Fruit fly (Drosophila melanogaster) whole organism, prepupa: ENCODE data around the gene Zcchc7.
A peak's percentile ranks its signal among the peaks of the same experiment; 100 is the strongest.

Source experiments
- CG11294 ChIP-seq: fragments of 200-800 bp; sonication (Bioruptor generic); IDR thresholded peaks from 2 replicates; pipeline ENCODE4 v1.3.6; 2022; ENCODE audit warnings: missing biosample characterization, missing genetic modification characterization
- CG1621 ChIP-seq: fragments of 200-800 bp; sonication (Bioruptor generic); optimal IDR thresholded peaks from 3 replicates; lab custom pipeline; 2018; ENCODE audit warnings: missing biosample characterization, mild to moderate bottlenecking, missing genetic modification characterization
- CG16779 ChIP-seq: fragments of 200-800 bp; sonication (Bioruptor generic); optimal IDR thresholded peaks from 3 replicates; lab custom pipeline; 2017; ENCODE audit warnings: missing biosample characterization, mild to moderate bottlenecking, missing genetic modification characterization
- CG3032 ChIP-seq: fragments of 200-800 bp; optimal IDR thresholded peaks from 2 replicates; lab custom pipeline; 2019; ENCODE audit warnings: missing biosample characterization, mild to moderate bottlenecking, missing genetic modification characterization, moderate library complexity
- CG31627 ChIP-seq: fragments of 200-800 bp; sonication (Bioruptor generic); optimal IDR thresholded peaks from 3 replicates; lab custom pipeline; 2016; ENCODE audit warnings: missing biosample characterization, missing genetic modification characterization
- CG32006 ChIP-seq: fragments of 200-800 bp; sonication (Bioruptor generic); optimal IDR thresholded peaks from 3 replicates; lab custom pipeline; 2017; ENCODE audit warnings: missing biosample characterization, mild to moderate bottlenecking, missing genetic modification characterization
- CG6163 ChIP-seq: fragments of 200-800 bp; sonication (Bioruptor generic); IDR thresholded peaks from 3 replicates; pipeline ENCODE4 v1.3.6; 2022; ENCODE audit warnings: missing biosample characterization, missing genetic modification characterization
- CG6276 ChIP-seq: fragments of 200-800 bp; sonication (Bioruptor generic); optimal IDR thresholded peaks from 2 replicates; lab custom pipeline; 2017; ENCODE audit warnings: missing biosample characterization, mild to moderate bottlenecking, missing genetic modification characterization
- CG6808 ChIP-seq: fragments of 200-800 bp; sonication (Bioruptor generic); optimal IDR thresholded peaks from 3 replicates; lab custom pipeline; 2017; ENCODE audit warnings: missing biosample characterization, missing genetic modification characterization, mild to moderate bottlenecking, moderate library complexity, missing genetic modification reagents
- CG8119 ChIP-seq: fragments of 200-800 bp; sonication (Bioruptor generic); IDR thresholded peaks from 3 replicates; pipeline ENCODE4 v1.3.6; 2022; ENCODE audit warnings: missing biosample characterization, missing genetic modification characterization
- CG8319 ChIP-seq: fragments of 200-800 bp; sonication (Bioruptor generic); optimal IDR thresholded peaks from 3 replicates; lab custom pipeline; 2016; ENCODE audit warnings: missing biosample characterization, missing genetic modification characterization
- CG8632 ChIP-seq: fragments of 200-800 bp; sonication (Bioruptor generic); optimal IDR thresholded peaks from 3 replicates; lab custom pipeline; 2016; ENCODE audit warnings: missing biosample characterization, missing genetic modification characterization
- Eip78C ChIP-seq: fragments of 200-800 bp; sonication (Bioruptor generic); peaks from one replicate; lab custom pipeline; 2016; ENCODE audit warnings: missing biosample characterization, missing genetic modification characterization
- Eip93F ChIP-seq: fragments of 200-800 bp; sonication (Bioruptor generic); optimal IDR thresholded peaks from 2 replicates; lab custom pipeline; 2016; ENCODE audit warnings: missing biosample characterization, mild to moderate bottlenecking, missing genetic modification characterization
- Ets21C ChIP-seq: fragments of 200-800 bp; sonication (Bioruptor generic); optimal IDR thresholded peaks from 3 replicates; lab custom pipeline; 2016; ENCODE audit warnings: missing biosample characterization, missing genetic modification characterization
- Ets96B ChIP-seq: fragments of 200-800 bp; optimal IDR thresholded peaks from 2 replicates; lab custom pipeline; 2019; ENCODE audit warnings: missing biosample characterization, mild to moderate bottlenecking, missing genetic modification characterization, moderate library complexity
- Hr38 ChIP-seq: sonication (Bioruptor generic); optimal IDR thresholded peaks from 2 replicates; lab custom pipeline; 2016; ENCODE audit warnings: missing biosample characterization, missing genetic modification characterization
- Hr4 ChIP-seq: fragments of 200-800 bp; sonication (Bioruptor generic); optimal IDR thresholded peaks from 3 replicates; lab custom pipeline; 2016; ENCODE audit warnings: missing biosample characterization, missing genetic modification characterization
- Met ChIP-seq: fragments of 200-800 bp; sonication (Bioruptor generic); optimal IDR thresholded peaks from 3 replicates; lab custom pipeline; 2016; ENCODE audit warnings: missing biosample characterization, missing genetic modification characterization
- OdsH ChIP-seq: fragments of 200-800 bp; sonication (Bioruptor generic); optimal IDR thresholded peaks from 3 replicates; lab custom pipeline; 2016; ENCODE audit warnings: missing biosample characterization, missing genetic modification characterization
- Smox ChIP-seq: fragments of 200-800 bp; sonication (Bioruptor generic); optimal IDR thresholded peaks from 3 replicates; lab custom pipeline; 2016; ENCODE audit warnings: missing biosample characterization, missing genetic modification characterization
- Sox14 ChIP-seq: fragments of 200-800 bp; sonication (Bioruptor generic); optimal IDR thresholded peaks from 3 replicates; lab custom pipeline; 2016; ENCODE audit warnings: missing biosample characterization, missing genetic modification characterization
- achi ChIP-seq: fragments of 200-800 bp; sonication (Bioruptor generic); optimal IDR thresholded peaks from 3 replicates; lab custom pipeline; 2016; ENCODE audit warnings: missing biosample characterization, missing genetic modification characterization
- acj6 ChIP-seq: fragments of 200-800 bp; sonication (Bioruptor generic); optimal IDR thresholded peaks from 3 replicates; lab custom pipeline; 2016; ENCODE audit warnings: missing biosample characterization, missing genetic modification characterization
- eg ChIP-seq: fragments of 200-800 bp; sonication (Bioruptor generic); IDR thresholded peaks from 3 replicates; pipeline ENCODE4 v1.3.6; 2022; ENCODE audit warnings: missing biosample characterization, missing genetic modification characterization
- esn ChIP-seq: fragments of 200-800 bp; sonication (Bioruptor generic); optimal IDR thresholded peaks from 2 replicates; lab custom pipeline; 2016; ENCODE audit warnings: missing biosample characterization, mild to moderate bottlenecking, missing genetic modification characterization, moderate library complexity
- fd85E ChIP-seq: fragments of 200-800 bp; sonication (Bioruptor generic); optimal IDR thresholded peaks from 3 replicates; lab custom pipeline; 2016; ENCODE audit warnings: missing biosample characterization, missing genetic modification characterization
- net ChIP-seq: fragments of 200-800 bp; sonication (Bioruptor generic); optimal IDR thresholded peaks from 3 replicates; lab custom pipeline; 2016; ENCODE audit warnings: missing biosample characterization, missing genetic modification characterization
- salr ChIP-seq, 2 experiments: fragments of 200-800 bp; sonication (Bioruptor generic); optimal IDR thresholded peaks; 3 replicates each; lab custom pipeline; 2016 to 2018; ENCODE audit warnings: missing biosample characterization in 2 of 2, missing genetic modification characterization in 2 of 2, mild to moderate bottlenecking in 1 of 2
- spab ChIP-seq: fragments of 200-800 bp; sonication (Bioruptor generic); optimal IDR thresholded peaks from 2 replicates; lab custom pipeline; 2017; ENCODE audit warnings: missing biosample characterization, mild to moderate bottlenecking, missing genetic modification characterization, missing genetic modification reagents
- ss ChIP-seq, 2 experiments: fragments of 200-800 bp; sonication (Bioruptor generic); optimal IDR thresholded peaks; 2 replicates in 1 of 2; 3 replicates in 1 of 2; lab custom pipeline; 2017 to 2018; ENCODE audit warnings: mild to moderate bottlenecking in 2 of 2, missing biosample characterization in 2 of 2, missing genetic modification characterization in 2 of 2, moderate library complexity in 1 of 2

Gene Zcchc7

dm6 chr3L:16842952-16843351, 2.2 kb upstream of the Zcchc7 start:
- TF ChIP-seq Ets21C (no peak), fd85E (GFP tag; lab: Kevin White, UChicago) (no peak)
- TF ChIP-seq, all 60 proteins: peak for 0

- TF ChIP-seq Met (GFP tag; lab: Kevin White, UChicago): no peak
- TF ChIP-seq fd85E (GFP tag; lab: Kevin White, UChicago): no peak
- TF ChIP-seq Eip78C (GFP tag; lab: Kevin White, UChicago): no peak
Measured at dm6 chr3L:16845607-16846277, 556 bp downstream of the Zcchc7 start, which contains the start of gene CG32161. CG32161 (plus strand) TSS chr3L:16846227.

- TF ChIP-seq fd85E (GFP tag; lab: Kevin White, UChicago): no peak
- no peak for TF ChIP-seq Smox (GFP tag; lab: Kevin White, UChicago)
- TF ChIP-seq Eip93F (GFP tag; lab: Kevin White, UChicago): no peak
- no peak for TF ChIP-seq acj6
- TF ChIP-seq achi: no peak
- TF ChIP-seq CG11294 (GFP tag; lab: Robert Waterston, UW): no peak
Measured at dm6 chr3L:16851566-16851965, 6.4 kb downstream of the Zcchc7 start.

- peak; percentile 18 for TF ChIP-seq Hr4 (GFP tag; lab: Kevin White, UChicago)
- TF ChIP-seq net (GFP tag; lab: Kevin White, UChicago): peak; percentile 16
- TF ChIP-seq Eip93F (GFP tag; lab: Kevin White, UChicago): peak; percentile 4
- TF ChIP-seq eg (GFP tag; lab: Robert Waterston, UW): 0 out of 3 replicates have a peak, but pooled peaks have one; percentile 20
- TF ChIP-seq esn (GFP tag; lab: Kevin White, UChicago): peak; percentile 4
- no peak for TF ChIP-seq CG8319 (GFP tag; lab: Kevin White, UChicago)
- TF ChIP-seq CG31627 (GFP tag; lab: Kevin White, UChicago): peak; percentile 2
- TF ChIP-seq CG3032: peak; percentile 8
- TF ChIP-seq CG32006 (GFP tag; lab: Kevin White, UChicago): peak; percentile 0
- no peak for TF ChIP-seq Hr38 (GFP tag; lab: Kevin White, UChicago)
- no peak for TF ChIP-seq spab
- peak; percentile 34 for TF ChIP-seq CG6276 (GFP tag; lab: Kevin White, UChicago)
- 0 out of 3 replicates have a peak, but pooled peaks have one; percentile 11 for TF ChIP-seq CG8119 (GFP tag; lab: Robert Waterston, UW)
Measured at dm6 chr3L:16853533-16854386, 8.6 kb downstream of the Zcchc7 start, which contains the start of gene sina. sina (plus strand) TSS chr3L:16853751.

dm6 chr3L:16854387-16855033, 9.3 kb downstream of the Zcchc7 start:
- TF ChIP-seq salr (GFP tag; optimal IDR thresholded peaks at IDR 0.05; lab: Kevin White, UChicago) (peak in 1 of 2 experiments; percentile 4), Eip78C (GFP tag; lab: Kevin White, UChicago) (peak; percentile 73), achi (no peak), acj6 (no peak), CG16779 (no peak), Sox14 (peak; percentile 27), CG3032 (peak; percentile 44), CG1621 (tag; lab: Kevin White, UChicago) (peak; percentile 0), CG6276 (GFP tag; lab: Kevin White, UChicago) (no peak), ss (GFP tag; optimal IDR thresholded peaks at IDR 0.05; lab: Kevin White, UChicago) (peak; percentile 69 to 80), Ets96B (peak; percentile 47), CG8632 (GFP tag; lab: Kevin White, UChicago) (no peak), CG6808 (GFP tag; lab: Kevin White, UChicago) (peak; percentile 72), spab (peak; percentile 49), CG6163 (GFP tag; lab: Robert Waterston, UW) (0 out of 3 replicates have a peak, but pooled peaks have one; percentile 39), OdsH (GFP tag; lab: Kevin White, UChicago) (no peak), CG8119 (GFP tag; lab: Robert Waterston, UW) (peak; percentile 26; the same call in 1 of the 3 replicates)
